Fruit fly (Drosophila melanogaster) whole organism, embryonic: ENCODE results near the gene spn-B.

Source experiments
- ATbp ChIP-seq: fragments of 200-800 bp; sonication (Bioruptor generic); optimal IDR thresholded peaks from 2 replicates; lab custom pipeline; 2017; ENCODE audit warnings: missing biosample characterization, mild to moderate bottlenecking, missing genetic modification characterization, missing genetic modification reagents
- Atf-2 ChIP-seq: fragments of 200-800 bp; sonication (Bioruptor generic); optimal IDR thresholded peaks from 2 replicates; lab custom pipeline; 2016; ENCODE audit warnings: missing biosample characterization, missing genetic modification characterization
- BEAF-32 ChIP-seq: fragments of 200-800 bp; sonication (Bioruptor generic); optimal IDR thresholded peaks from 3 replicates; lab custom pipeline; 2017; ENCODE audit warnings: missing biosample characterization, missing genetic modification characterization, mild to moderate bottlenecking, moderate library complexity, missing genetic modification reagents
- C15 ChIP-seq: fragments of 200-800 bp; sonication (Bioruptor generic); IDR thresholded peaks from 3 replicates; pipeline ENCODE4 v1.3.6; 2022; ENCODE audit warnings: missing biosample characterization, missing genetic modification characterization
- CG10147 ChIP-seq: fragments of 200-800 bp; sonication (Bioruptor generic); optimal IDR thresholded peaks from 2 replicates; lab custom pipeline; 2019; ENCODE audit warnings: missing biosample characterization, mild to moderate bottlenecking, missing genetic modification characterization, moderate library complexity
- CG10267 ChIP-seq: fragments of 200-800 bp; sonication (Bioruptor generic); optimal IDR thresholded peaks from 2 replicates; lab custom pipeline; 2018; ENCODE audit warnings: missing biosample characterization, mild to moderate bottlenecking, missing genetic modification characterization, moderate library complexity
- CG11093 ChIP-seq: fragments of 200-800 bp; sonication (Bioruptor generic); IDR thresholded peaks from 3 replicates; pipeline ENCODE4 v1.3.6; 2022; ENCODE audit warnings: missing biosample characterization, missing genetic modification characterization
- CG12236 ChIP-seq: fragments of 200-800 bp; sonication (Bioruptor generic); optimal IDR thresholded peaks from 2 replicates; lab custom pipeline; 2016; ENCODE audit warnings: missing biosample characterization, missing genetic modification characterization
- CG14860 ChIP-seq: fragments of 200-800 bp; sonication (Bioruptor generic); IDR thresholded peaks from 3 replicates; pipeline ENCODE4 v1.3.6; 2022; ENCODE audit warnings: missing biosample characterization, missing genetic modification characterization; ENCODE audit not compliant: partially characterized antibody
- CG15073 ChIP-seq: fragments of 200-800 bp; sonication (Bioruptor generic); optimal IDR thresholded peaks from 2 replicates; lab custom pipeline; 2016; ENCODE audit warnings: missing biosample characterization, missing genetic modification characterization
- CG16813 ChIP-seq: fragments of 200-800 bp; sonication (Bioruptor generic); IDR thresholded peaks from 3 replicates; pipeline ENCODE4 v1.3.6; 2022; ENCODE audit warnings: missing biosample characterization, missing genetic modification characterization; ENCODE audit not compliant: partially characterized antibody
- CG1832 ChIP-seq: fragments of 200-800 bp; sonication (Bioruptor generic); optimal IDR thresholded peaks from 2 replicates; lab custom pipeline; 2017; ENCODE audit warnings: missing biosample characterization, mild to moderate bottlenecking, missing genetic modification characterization, inconsistent platforms
- CG18619 ChIP-seq: fragments of 200-800 bp; sonication (Bioruptor generic); optimal IDR thresholded peaks from 3 replicates; lab custom pipeline; 2017; ENCODE audit warnings: missing biosample characterization, mild to moderate bottlenecking, missing genetic modification characterization
- CG2129 ChIP-seq: fragments of 200-800 bp; sonication (Bioruptor generic); IDR thresholded peaks from 2 replicates; pipeline ENCODE4 v1.3.6; 2022; ENCODE audit warnings: missing biosample characterization, missing genetic modification characterization; ENCODE audit not compliant: partially characterized antibody
- CG30020 ChIP-seq: fragments of 200-800 bp; optimal IDR thresholded peaks from 2 replicates; lab custom pipeline; 2019; ENCODE audit warnings: missing biosample characterization, mild to moderate bottlenecking, missing genetic modification characterization, moderate library complexity
- CG33557 ChIP-seq: fragments of 200-800 bp; sonication (Bioruptor generic); optimal IDR thresholded peaks from 2 replicates; lab custom pipeline; 2019; ENCODE audit warnings: missing biosample characterization, mild to moderate bottlenecking, missing genetic modification characterization, moderate library complexity
- CG4282 ChIP-seq: fragments of 200-800 bp; sonication (Bioruptor generic); optimal IDR thresholded peaks from 2 replicates; lab custom pipeline; 2016; ENCODE audit warnings: missing biosample characterization, missing genetic modification characterization
- CG4730 ChIP-seq: fragments of 200-800 bp; sonication (Bioruptor generic); IDR thresholded peaks from 2 replicates; pipeline ENCODE4 v1.3.6; 2022; ENCODE audit warnings: missing biosample characterization, missing genetic modification characterization
- CG7928 ChIP-seq: fragments of 200-800 bp; sonication (Bioruptor generic); optimal IDR thresholded peaks from 2 replicates; lab custom pipeline; 2017; ENCODE audit warnings: missing biosample characterization, mild to moderate bottlenecking, missing genetic modification characterization
- CG8089 ChIP-seq: fragments of 200-800 bp; sonication (Bioruptor generic); optimal IDR thresholded peaks from 3 replicates; lab custom pipeline; 2016; ENCODE audit warnings: missing biosample characterization, missing genetic modification characterization
- CG8290 ChIP-seq, 3 experiments: fragments of 200-800 bp; sonication (Bioruptor generic); optimal IDR thresholded peaks; 2 replicates each; lab custom pipeline; 2016 to 2019; ENCODE audit warnings: missing biosample characterization in 3 of 3, missing genetic modification characterization in 3 of 3, mild to moderate bottlenecking in 2 of 3, moderate library complexity in 1 of 3
- CG8359 ChIP-seq: fragments of 200-800 bp; sonication (Bioruptor generic); optimal IDR thresholded peaks from 2 replicates; lab custom pipeline; 2017; ENCODE audit warnings: missing biosample characterization, mild to moderate bottlenecking, missing genetic modification characterization, borderline replicate concordance
- CG8944 ChIP-seq: fragments of 200-800 bp; sonication (Bioruptor generic); optimal IDR thresholded peaks from 3 replicates; lab custom pipeline; 2016; ENCODE audit warnings: missing biosample characterization, missing genetic modification characterization
- Hmr ChIP-seq: fragments of 200-800 bp; sonication (Bioruptor generic); optimal IDR thresholded peaks from 3 replicates; lab custom pipeline; 2017; ENCODE audit warnings: mild to moderate bottlenecking, missing biosample characterization, missing genetic modification reagents, missing genetic modification characterization
- MESR4 ChIP-seq: fragments of 200-800 bp; sonication (Bioruptor generic); optimal IDR thresholded peaks from 2 replicates; lab custom pipeline; 2018; ENCODE audit warnings: missing biosample characterization, mild to moderate bottlenecking, missing genetic modification characterization, moderate library complexity
- Mes4 ChIP-seq: fragments of 200-800 bp; sonication (Bioruptor generic); optimal IDR thresholded peaks from 2 replicates; lab custom pipeline; 2016; ENCODE audit warnings: missing biosample characterization, missing genetic modification characterization
- Oaz ChIP-seq: fragments of 200-800 bp; sonication (Bioruptor generic); IDR thresholded peaks from 2 replicates; pipeline ENCODE4 v1.3.6; 2022; ENCODE audit warnings: missing biosample characterization, missing genetic modification characterization
- ac ChIP-seq: fragments of 200-800 bp; sonication (Bioruptor generic); optimal IDR thresholded peaks from 3 replicates; lab custom pipeline; 2017; ENCODE audit warnings: missing biosample characterization, mild to moderate bottlenecking, missing genetic modification characterization
- bigmax ChIP-seq: fragments of 200-800 bp; sonication (Bioruptor generic); optimal IDR thresholded peaks from 2 replicates; lab custom pipeline; 2018; ENCODE audit warnings: missing biosample characterization, mild to moderate bottlenecking, missing genetic modification characterization
- cato ChIP-seq: fragments of 200-800 bp; sonication (Bioruptor generic); optimal IDR thresholded peaks from 2 replicates; lab custom pipeline; 2016; ENCODE audit warnings: missing biosample characterization, missing genetic modification characterization, borderline replicate concordance
- danr ChIP-seq: fragments of 200-800 bp; sonication (Bioruptor generic); IDR thresholded peaks from 2 replicates; pipeline ENCODE4 v1.3.6; 2022; ENCODE audit warnings: missing biosample characterization, missing genetic modification characterization
- dm ChIP-seq: fragments of 200-800 bp; sonication (Bioruptor generic); optimal IDR thresholded peaks from 3 replicates; lab custom pipeline; 2016; ENCODE audit warnings: missing biosample characterization, missing genetic modification characterization
- dmrt11E ChIP-seq: fragments of 200-800 bp; sonication (Bioruptor generic); optimal IDR thresholded peaks from 3 replicates; lab custom pipeline; 2018; ENCODE audit warnings: missing biosample characterization, mild to moderate bottlenecking, missing genetic modification characterization, moderate library complexity
- eve ChIP-seq, 2 experiments: fragments of >200 bp; optimal IDR thresholded peaks; 2 replicates each; lab custom pipeline; 2017; ENCODE audit warnings: missing biosample characterization in 2 of 2, missing genetic modification characterization in 2 of 2
- fd96Cb ChIP-seq: fragments of 200-800 bp; sonication (Bioruptor generic); optimal IDR thresholded peaks from 2 replicates; lab custom pipeline; 2018; ENCODE audit warnings: missing biosample characterization, mild to moderate bottlenecking, missing genetic modification characterization, moderate library complexity
- gce ChIP-seq: fragments of 200-800 bp; sonication (Bioruptor generic); IDR thresholded peaks from 3 replicates; pipeline ENCODE4 v1.3.6; 2022; ENCODE audit warnings: missing biosample characterization, missing genetic modification characterization
- gcm2 ChIP-seq: fragments of 200-800 bp; sonication (Bioruptor generic); optimal IDR thresholded peaks from 2 replicates; lab custom pipeline; 2016; ENCODE audit warnings: missing biosample characterization, missing genetic modification characterization
- jing ChIP-seq: fragments of 200-800 bp; sonication (Bioruptor generic); optimal IDR thresholded peaks from 2 replicates; lab custom pipeline; 2018; ENCODE audit warnings: missing biosample characterization, mild to moderate bottlenecking, missing genetic modification characterization
- lilli ChIP-seq: fragments of 200-800 bp; sonication (Bioruptor generic); optimal IDR thresholded peaks from 3 replicates; lab custom pipeline; 2016; ENCODE audit warnings: missing biosample characterization, missing genetic modification characterization
- nerfin-2 ChIP-seq: fragments of 200-800 bp; sonication (Bioruptor generic); IDR thresholded peaks from 2 replicates; pipeline ENCODE4 v1.3.6; 2022; ENCODE audit warnings: missing biosample characterization, missing genetic modification characterization; ENCODE audit not compliant: partially characterized antibody
- p53 ChIP-seq: fragments of 200-800 bp; sonication (Bioruptor generic); optimal IDR thresholded peaks from 2 replicates; lab custom pipeline; 2016; ENCODE audit warnings: missing biosample characterization, missing genetic modification characterization
- prd ChIP-seq, 3 experiments: fragments of >200 bp in 2 of 3; fragments of 200-800 bp in 1 of 3; sonication (Bioruptor generic) in 1 of 3; optimal IDR thresholded peaks in 2 of 3; IDR thresholded peaks in 1 of 3; 2 replicates in 2 of 3; 3 replicates in 1 of 3; pipeline versions ENCODE4 v1.3.6 to Lab custom; 2017 to 2022; ENCODE audit warnings: missing biosample characterization in 1 of 3, missing genetic modification characterization in 1 of 3
- sim ChIP-seq: fragments of 200-800 bp; sonication (Bioruptor generic); IDR thresholded peaks from 2 replicates; pipeline ENCODE4 v1.3.6; 2022; ENCODE audit warnings: missing biosample characterization, missing genetic modification characterization
- sr ChIP-seq: fragments of 200-800 bp; sonication (Bioruptor generic); IDR thresholded peaks from 3 replicates; pipeline ENCODE4 v1.3.6; 2022; ENCODE audit warnings: missing biosample characterization, missing genetic modification characterization
- tgo ChIP-seq: fragments of 200-800 bp; sonication (Bioruptor generic); IDR thresholded peaks from 3 replicates; pipeline ENCODE4 v1.3.6; 2022; ENCODE audit warnings: missing biosample characterization, missing genetic modification characterization
- tll ChIP-seq, 2 experiments: fragments of 200-800 bp in 1 of 2; fragments of >200 bp in 1 of 2; sonication (Bioruptor generic) in 1 of 2; optimal IDR thresholded peaks; 2 replicates each; lab custom pipeline; 2017 to 2019; ENCODE audit warnings: missing biosample characterization in 2 of 2, missing genetic modification characterization in 2 of 2, mild to moderate bottlenecking in 1 of 2, moderate library complexity in 1 of 2
- unpg ChIP-seq: fragments of 200-800 bp; sonication (Bioruptor generic); optimal IDR thresholded peaks from 3 replicates; lab custom pipeline; 2018; ENCODE audit warnings: missing biosample characterization, mild to moderate bottlenecking, missing genetic modification characterization, moderate library complexity

spn-B gene

dm6 chr3R:14373192-14373827 is 45.5 kb downstream of the spn-B start (continued):
- TF ChIP-seq CG2129 (no peak), CG8359 (GFP tag; lab: Kevin White, UChicago) (peak; percentile 61), CG10267 (tag; lab: Kevin White, UChicago) (peak; percentile 75), danr (no peak), CG10147 (GFP tag; lab: Kevin White, UChicago) (peak; percentile 54), Oaz (GFP tag; lab: Robert Waterston, UW) (peak; percentile 90), CG11093 (GFP tag; lab: Robert Waterston, UW) (peak; percentile 59; the same call in 1 of the 3 replicates), nerfin-2 (GFP tag; lab: Robert Waterston, UW) (no peak), CG7928 (GFP tag; lab: Kevin White, UChicago) (peak; percentile 48), Hmr (GFP tag; lab: Kevin White, UChicago) (peak; percentile 89), CG8290 (GFP tag; optimal IDR thresholded peaks at IDR 0.05; lab: Kevin White, UChicago) (peak; percentile 91), CG8290 (tag; optimal IDR thresholded peaks at IDR 0.05; lab: Kevin White, UChicago) (peak; percentile 52 to 96), ATbp (peak; percentile 87), gce (GFP tag; lab: Robert Waterston, UW) (peak; percentile 74; the same call in 2 of the 3 replicates), CG15073 (peak; percentile 81), gcm2 (GFP tag; lab: Kevin White, UChicago) (peak; percentile 96), tll (GFP tag; optimal IDR thresholded peaks at IDR 0.05; lab: Kevin White, UChicago) (peak; percentile 58 to 91), cato (GFP tag; lab: Kevin White, UChicago) (peak; percentile 94), prd (optimal IDR thresholded peaks at IDR 0.05; lab: Kevin White, UChicago) (no peak), prd (GFP tag; IDR thresholded peaks at IDR 0.05; lab: Robert Waterston, UW) (peak; percentile 86), CG4282 (peak; percentile 95), dm (GFP tag; lab: Kevin White, UChicago) (peak; percentile 92), p53 (GFP tag; lab: Kevin White, UChicago) (peak; percentile 78), CG30020 (tag; lab: Kevin White, UChicago) (peak; percentile 57), lilli (peak; percentile 95), CG4730 (GFP tag; lab: Robert Waterston, UW) (peak; percentile 78), Mes4 (GFP tag; lab: Kevin White, UChicago) (peak; percentile 96), fd96Cb (peak; percentile 92), bigmax (GFP tag; lab: Kevin White, UChicago) (no peak), CG14860 (GFP tag; lab: Robert Waterston, UW) (no peak), CG16813 (GFP tag; lab: Robert Waterston, UW) (no peak), Atf-2 (GFP tag; lab: Kevin White, UChicago) (peak; percentile 95), tgo (peak; percentile 91), CG8944 (peak; percentile 97), CG1832 (GFP tag; lab: Kevin White, UChicago) (peak; percentile 77), CG18619 (peak; percentile 94), CG33557 (peak; percentile 74), C15 (GFP tag; lab: Robert Waterston, UW) (no peak), CG12236 (GFP tag; lab: Kevin White, UChicago) (peak; percentile 93), CG8089 (GFP tag; lab: Kevin White, UChicago) (peak; percentile 96), sim (GFP tag; lab: Robert Waterston, UW) (peak; percentile 82), ac (GFP tag; lab: Kevin White, UChicago) (peak; percentile 46), dmrt11E (peak; percentile 90), BEAF-32 (GFP tag; lab: Kevin White, UChicago) (no peak), eve (GFP tag; optimal IDR thresholded peaks at IDR 0.05; lab: Kevin White, UChicago) (peak in 1 of 2 experiments; percentile 99), unpg (peak; percentile 93), sr (GFP tag; lab: Robert Waterston, UW) (peak; percentile 84), MESR4 (peak; percentile 35), jing (peak; percentile 96)
